Fruit fly (Drosophila melanogaster): ENCODE measurements around the gene eIF4E1.

dm6 chr3L:9376573-9376972 is 25.7 kb downstream of the eIF4E1 start:
- TF ChIP-seq CG8478 (optimal IDR thresholded peaks at IDR 0.05): no peak
- no peak for TF ChIP-seq CTCF (optimal IDR thresholded peaks at IDR 0.05)
